Fruit fly (Drosophila melanogaster): ENCODE results near the gene CG5888.

The CG5888 gene

dm6 chr2L:16448451-16449206 lies at the start of gene CG5888 (continued):
- TF ChIP-seq ems (GFP tag; optimal IDR thresholded peaks at IDR 0.05) (no peak), bowl (GFP tag; IDR thresholded peaks at IDR 0.05) (peak; percentile 35; the same call in 1 of the 2 replicates), al (GFP tag; IDR thresholded peaks at IDR 0.05) (peak; percentile 42; the same call in 1 of the 2 replicates), CG2678 (tag; optimal IDR thresholded peaks at IDR 0.05) (peak; percentile 69), HHEX (GFP tag; optimal IDR thresholded peaks at IDR 0.05) (peak; percentile 3), CG3065 (GFP tag; optimal IDR thresholded peaks at IDR 0.05) (no peak), HLH3B (GFP tag; IDR thresholded peaks at IDR 0.05) (peak; percentile 65), Ptx1 (GFP tag; IDR thresholded peaks at IDR 0.05) (peak; percentile 86), Sin3A (optimal IDR thresholded peaks at IDR 0.05) (no peak), sc (optimal IDR thresholded peaks at IDR 0.05) (no peak), sc (GFP tag; optimal IDR thresholded peaks at IDR 0.05) (peak; percentile 65), gro (GFP tag; optimal IDR thresholded peaks at IDR 0.05) (no peak), CG5245 (GFP tag; optimal IDR thresholded peaks at IDR 0.05) (no peak), CG4282 (GFP tag; optimal IDR thresholded peaks at IDR 0.05) (no peak), exex (tag; optimal IDR thresholded peaks at IDR 0.05) (no peak), Scr (GFP tag; IDR thresholded peaks at IDR 0.05; ENCODE audit: partially characterized antibody) (no peak), Hmr (GFP tag; optimal IDR thresholded peaks at IDR 0.05) (peak; percentile 78), row (GFP tag; IDR thresholded peaks at IDR 0.05) (peak; percentile 87), gem (tag; optimal IDR thresholded peaks at IDR 0.05) (peak; percentile 87), cg (GFP tag; optimal IDR thresholded peaks at IDR 0.05) (no peak), sisA (GFP tag; IDR thresholded peaks at IDR 0.05) (peak; percentile 16; the same call in 1 of the 2 replicates), CG4730 (GFP tag; IDR thresholded peaks at IDR 0.05) (0 out of 2 replicates have a peak, but pooled peaks have one; percentile 31), schlank (tag; optimal IDR thresholded peaks at IDR 0.05) (no peak), ind (GFP tag; optimal IDR thresholded peaks at IDR 0.05) (no peak), CG2875 (GFP tag; optimal IDR thresholded peaks at IDR 0.05) (peak; percentile 56), CG11723 (GFP tag; optimal IDR thresholded peaks at IDR 0.05) (peak; percentile 25), Asciz (GFP tag; optimal IDR thresholded peaks at IDR 0.05) (peak; percentile 37), Abd-B (GFP tag; optimal IDR thresholded peaks at IDR 0.05) (no peak), CG7745 (tag; optimal IDR thresholded peaks at IDR 0.05) (no peak), pho (GFP tag; optimal IDR thresholded peaks at IDR 0.05) (no peak), chif (GFP tag; optimal IDR thresholded peaks at IDR 0.05) (no peak), CG1832 (GFP tag; optimal IDR thresholded peaks at IDR 0.05) (no peak), CG32772 (GFP tag; IDR thresholded peaks at IDR 0.05) (peak; percentile 59), CG11696 (GFP tag; IDR thresholded peaks at IDR 0.05) (no peak), CG6272 (GFP tag; IDR thresholded peaks at IDR 0.05) (no peak), zen (tag; optimal IDR thresholded peaks at IDR 0.05) (peak; percentile 26), Myb (GFP tag; optimal IDR thresholded peaks at IDR 0.05) (no peak), ac (GFP tag; optimal IDR thresholded peaks at IDR 0.05) (peak; percentile 63), emc (GFP tag; optimal IDR thresholded peaks at IDR 0.05) (no peak), dimm (GFP tag; IDR thresholded peaks at IDR 0.05) (no peak), CG7556 (GFP tag; optimal IDR thresholded peaks at IDR 0.05) (peak; percentile 90), danr (GFP tag; IDR thresholded peaks at IDR 0.05) (no peak; the same call in 1 of the 2 replicates), Dfd (GFP tag; optimal IDR thresholded peaks at IDR 0.05) (no peak), CG12942 (GFP tag; optimal IDR thresholded peaks at IDR 0.05) (peak; percentile 34), pan (optimal IDR thresholded peaks at IDR 0.05) (no peak), pan (GFP tag; optimal IDR thresholded peaks at IDR 0.05 in 1 of 2, IDR thresholded peaks at IDR 0.05 in 1 of 2) (peak in 1 of 2 experiments; percentile 59), nerfin-1 (tag; optimal IDR thresholded peaks at IDR 0.05) (peak; percentile 28), CG10209 (GFP tag; optimal IDR thresholded peaks at IDR 0.05) (peak; percentile 80), Six4 (GFP tag; optimal IDR thresholded peaks at IDR 0.05) (peak; percentile 45), CG2889 (GFP tag; IDR thresholded peaks at IDR 0.05) (no peak), CG14710 (tag; optimal IDR thresholded peaks at IDR 0.05) (peak; percentile 65)
